Worm (Caenorhabditis elegans) whole organism, L4 larva: Measurements from ENCODE around the gene D1054.1.

ENCODE experiments used
- F10B5.3 ChIP-seq: sonication (generic microtip); optimal IDR thresholded peaks from 2 replicates; lab custom pipeline; 2016; ENCODE audit warnings: mild to moderate bottlenecking, missing genetic modification characterization, missing compliant biosample characterization
- ama-1 ChIP-seq: fragments of 150-350 bp; optimal IDR thresholded peaks from 2 replicates; lab custom pipeline; 2014; ENCODE audit warnings: inconsistent platforms, mixed read lengths
- fkh-10 ChIP-seq: fragments of 150-350 bp; optimal IDR thresholded peaks from 2 replicates; lab custom pipeline; 2014; ENCODE audit warnings: missing biosample characterization, missing genetic modification reagents, missing genetic modification characterization
- jun-1 ChIP-seq: fragments of 150-350 bp; optimal IDR thresholded peaks from 2 replicates; lab custom pipeline; 2014; ENCODE audit warnings: missing biosample characterization, missing genetic modification reagents, missing genetic modification characterization
- zag-1 ChIP-seq: fragments of 150-350 bp; optimal IDR thresholded peaks from 2 replicates; lab custom pipeline; 2014; ENCODE audit warnings: missing biosample characterization, missing genetic modification characterization

DNA sequence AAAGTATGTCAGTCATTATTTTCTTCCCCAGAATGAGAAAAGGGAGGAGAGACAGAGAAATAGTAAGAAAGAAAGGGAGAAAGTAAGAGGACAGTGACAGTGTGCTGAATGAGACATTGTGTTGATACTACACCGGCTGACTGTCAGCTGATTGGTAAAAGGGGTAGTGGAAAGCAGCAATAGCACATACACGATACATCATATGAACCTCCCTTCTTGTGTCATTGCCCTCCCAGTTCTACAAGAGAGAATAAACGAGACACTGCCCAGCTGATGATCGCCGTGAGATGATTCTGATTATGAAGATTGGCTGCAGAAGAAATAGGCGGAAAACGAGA lies 50.2 kb downstream of the D1054.1 start:
- TF ChIP-seq fkh-10 (no peak), zag-1 (tag; lab: Kevin White, UChicago) (no peak), ama-1 (lab: Kevin White, UChicago) (no peak), F10B5.3 (tag; lab: Kevin White, UChicago) (no peak), jun-1 (tag; lab: Kevin White, UChicago) (peak; percentile 25)
